Fruit fly (Drosophila melanogaster) whole organism, embryonic: Measurements from ENCODE around the gene jdp.
A peak's percentile ranks its signal among the peaks of the same experiment; 100 is the strongest.

ENCODE experiments used
- Atf6 ChIP-seq: fragments of 200-800 bp; sonication (Bioruptor generic); IDR thresholded peaks from 2 replicates; pipeline ENCODE4 v1.3.6; 2022; ENCODE audit warnings: missing biosample characterization, missing genetic modification characterization
- CG12391 ChIP-seq: fragments of 200-800 bp; sonication (Bioruptor generic); optimal IDR thresholded peaks from 3 replicates; lab custom pipeline; 2018; ENCODE audit warnings: missing biosample characterization, mild to moderate bottlenecking, missing genetic modification characterization, moderate library complexity
- CG13424 ChIP-seq: fragments of 200-800 bp; sonication (Bioruptor generic); optimal IDR thresholded peaks from 2 replicates; lab custom pipeline; 2019; ENCODE audit warnings: missing biosample characterization, mild to moderate bottlenecking, missing genetic modification characterization, moderate library complexity
- CG15269 ChIP-seq: fragments of 200-800 bp; sonication (Bioruptor generic); optimal IDR thresholded peaks from 2 replicates; lab custom pipeline; 2018; ENCODE audit warnings: missing biosample characterization, mild to moderate bottlenecking, missing genetic modification characterization, moderate library complexity
- CG15479 ChIP-seq: fragments of 200-800 bp; sonication (Bioruptor generic); optimal IDR thresholded peaks from 3 replicates; lab custom pipeline; 2019; ENCODE audit warnings: missing biosample characterization, mild to moderate bottlenecking, missing genetic modification characterization, moderate library complexity
- CG1603 ChIP-seq: fragments of 200-800 bp; sonication (Bioruptor generic); optimal IDR thresholded peaks from 2 replicates; lab custom pipeline; 2019; ENCODE audit warnings: missing biosample characterization, mild to moderate bottlenecking, missing genetic modification characterization, moderate library complexity
- CG16779 ChIP-seq: fragments of 200-800 bp; sonication (Bioruptor generic); IDR thresholded peaks from 2 replicates; pipeline ENCODE4 v1.3.6; 2022; ENCODE audit warnings: missing biosample characterization, missing genetic modification characterization
- CG17361 ChIP-seq: fragments of 200-800 bp; sonication (Bioruptor generic); IDR thresholded peaks from 3 replicates; pipeline ENCODE4 v1.3.6; 2022; ENCODE audit warnings: missing biosample characterization, missing genetic modification characterization
- CG2120 ChIP-seq: fragments of 200-800 bp; sonication (Bioruptor generic); optimal IDR thresholded peaks from 3 replicates; lab custom pipeline; 2016; ENCODE audit warnings: missing biosample characterization, missing genetic modification characterization
- CG32767 ChIP-seq: fragments of 200-800 bp; sonication (Bioruptor generic); IDR thresholded peaks from 2 replicates; pipeline ENCODE4 v1.3.6; 2022; ENCODE audit warnings: missing biosample characterization, missing genetic modification characterization
- CG4424 ChIP-seq: fragments of 200-800 bp; sonication (Bioruptor generic); optimal IDR thresholded peaks from 3 replicates; lab custom pipeline; 2016; ENCODE audit warnings: missing biosample characterization, missing genetic modification characterization
- CG7839 ChIP-seq: fragments of 200-800 bp; sonication (Bioruptor generic); optimal IDR thresholded peaks from 3 replicates; lab custom pipeline; 2018; ENCODE audit warnings: missing biosample characterization, mild to moderate bottlenecking, missing genetic modification characterization, moderate library complexity
- CG9817 ChIP-seq: fragments of 200-800 bp; sonication (Bioruptor generic); optimal IDR thresholded peaks from 2 replicates; lab custom pipeline; 2018; ENCODE audit warnings: missing biosample characterization, mild to moderate bottlenecking, missing genetic modification characterization, moderate library complexity
- CoRest ChIP-seq: fragments of 200-800 bp; sonication (Bioruptor generic); optimal IDR thresholded peaks from 3 replicates; lab custom pipeline; 2018; ENCODE audit warnings: missing biosample characterization, mild to moderate bottlenecking, missing genetic modification characterization, moderate library complexity
- Dip3 ChIP-seq: fragments of 200-800 bp; sonication (Bioruptor generic); optimal IDR thresholded peaks from 3 replicates; lab custom pipeline; 2016; ENCODE audit warnings: missing biosample characterization, missing genetic modification characterization
- Fer3 ChIP-seq: fragments of 200-800 bp; sonication (Bioruptor generic); optimal IDR thresholded peaks from 2 replicates; lab custom pipeline; 2018; ENCODE audit warnings: missing biosample characterization, mild to moderate bottlenecking, missing genetic modification characterization, moderate library complexity
- Gsc ChIP-seq: fragments of 200-800 bp; sonication (Bioruptor generic); IDR thresholded peaks from 2 replicates; pipeline ENCODE4 v1.3.6; 2022; ENCODE audit warnings: missing biosample characterization, missing genetic modification characterization
- Gug ChIP-seq: fragments of 200-800 bp; sonication (Bioruptor generic); IDR thresholded peaks from 4 replicates; pipeline ENCODE4 v1.3.6; 2022; ENCODE audit warnings: missing biosample characterization, missing genetic modification characterization
- Hr3 ChIP-seq: fragments of 200-800 bp; sonication (Bioruptor generic); optimal IDR thresholded peaks from 3 replicates; lab custom pipeline; 2016; ENCODE audit warnings: missing biosample characterization, missing genetic modification characterization
- Hr39 ChIP-seq: fragments of >200 bp; optimal IDR thresholded peaks from 2 replicates; lab custom pipeline; 2017
- Hr51 ChIP-seq, 2 experiments: fragments of 200-800 bp; sonication (Bioruptor generic); optimal IDR thresholded peaks; 2 replicates in 1 of 2; 3 replicates in 1 of 2; lab custom pipeline; 2016 to 2018; ENCODE audit warnings: missing biosample characterization in 2 of 2, missing genetic modification characterization in 2 of 2, mild to moderate bottlenecking in 1 of 2, moderate library complexity in 1 of 2
- Hsf ChIP-seq: fragments of 200-800 bp; sonication (Bioruptor generic); optimal IDR thresholded peaks from 3 replicates; lab custom pipeline; 2016; ENCODE audit warnings: missing biosample characterization, missing genetic modification characterization
- Med ChIP-seq: fragments of 200-800 bp; sonication (Bioruptor generic); peaks from one replicate; lab custom pipeline; 2016; ENCODE audit warnings: missing biosample characterization, missing genetic modification characterization, mild to moderate bottlenecking, inconsistent platforms, moderate library complexity
- Oli ChIP-seq: fragments of 200-800 bp; sonication (Bioruptor generic); optimal IDR thresholded peaks from 2 replicates; lab custom pipeline; 2018; ENCODE audit warnings: missing biosample characterization, mild to moderate bottlenecking, missing genetic modification characterization, moderate library complexity
- Pdp1 ChIP-seq, 2 experiments: fragments of 200-800 bp; sonication (Bioruptor generic); optimal IDR thresholded peaks; 3 replicates each; lab custom pipeline; 2016; ENCODE audit warnings: missing biosample characterization in 2 of 2, missing genetic modification characterization in 2 of 2, mild to moderate bottlenecking in 1 of 2, moderate library complexity in 1 of 2
- Rfx ChIP-seq: fragments of 200-800 bp; sonication (Bioruptor generic); IDR thresholded peaks from 2 replicates; pipeline ENCODE4 v1.3.6; 2022; ENCODE audit warnings: missing biosample characterization, missing genetic modification characterization
- Six4 ChIP-seq: fragments of 200-800 bp; sonication (Bioruptor generic); optimal IDR thresholded peaks from 2 replicates; lab custom pipeline; 2016; ENCODE audit warnings: missing biosample characterization, missing genetic modification characterization
- Sox102F ChIP-seq: fragments of 200-800 bp; sonication (Bioruptor generic); optimal IDR thresholded peaks from 2 replicates; lab custom pipeline; 2018; ENCODE audit warnings: missing biosample characterization, mild to moderate bottlenecking, missing genetic modification characterization, moderate library complexity
- TFAM ChIP-seq: fragments of 200-800 bp; sonication (Bioruptor generic); optimal IDR thresholded peaks from 2 replicates; lab custom pipeline; 2017; ENCODE audit warnings: missing biosample characterization, missing genetic modification characterization, inconsistent platforms
- Xbp1 ChIP-seq: fragments of 200-800 bp; sonication (Bioruptor generic); optimal IDR thresholded peaks from 3 replicates; lab custom pipeline; 2016; ENCODE audit warnings: missing biosample characterization, mild to moderate bottlenecking, missing genetic modification characterization
- ase ChIP-seq: fragments of 200-800 bp; sonication (Bioruptor generic); IDR thresholded peaks from 3 replicates; pipeline ENCODE4 v1.3.6; 2022; ENCODE audit warnings: missing biosample characterization, missing genetic modification characterization
- bsh ChIP-seq, 2 experiments: fragments of 200-800 bp; sonication (Bioruptor generic); optimal IDR thresholded peaks; 2 replicates each; lab custom pipeline; 2017 to 2018; ENCODE audit warnings: mild to moderate bottlenecking in 2 of 2, missing biosample characterization in 2 of 2, missing genetic modification characterization in 2 of 2, moderate library complexity in 1 of 2
- croc ChIP-seq: fragments of 200-800 bp; sonication (Bioruptor generic); conservative IDR thresholded peaks from 3 replicates; pipeline ENCODE4 v1.3.6; 2022; ENCODE audit warnings: missing biosample characterization, missing genetic modification characterization
- dpn ChIP-seq, 2 experiments: fragments of 200-800 bp; sonication (Bioruptor generic); optimal IDR thresholded peaks; 3 replicates each; lab custom pipeline; 2016; ENCODE audit warnings: missing biosample characterization in 2 of 2, missing genetic modification characterization in 2 of 2
- dysf ChIP-seq: fragments of 200-800 bp; sonication (Bioruptor generic); IDR thresholded peaks from 3 replicates; pipeline ENCODE4 v1.3.6; 2022; ENCODE audit warnings: missing biosample characterization, missing genetic modification characterization
- eyg ChIP-seq: fragments of 200-800 bp; sonication (Bioruptor generic); optimal IDR thresholded peaks from 3 replicates; lab custom pipeline; 2016; ENCODE audit warnings: missing biosample characterization, missing genetic modification characterization
- h ChIP-seq: fragments of >200 bp; optimal IDR thresholded peaks from 2 replicates; lab custom pipeline; 2017
- jigr1 ChIP-seq: fragments of 200-800 bp; sonication (Bioruptor generic); IDR thresholded peaks from 3 replicates; pipeline ENCODE4 v1.3.6; 2022; ENCODE audit warnings: missing biosample characterization, missing genetic modification characterization
- lilli ChIP-seq: fragments of 200-800 bp; sonication (Bioruptor generic); optimal IDR thresholded peaks from 3 replicates; lab custom pipeline; 2016; ENCODE audit warnings: missing biosample characterization, missing genetic modification characterization
- lmd ChIP-seq: fragments of 200-800 bp; sonication (Bioruptor generic); IDR thresholded peaks from 2 replicates; pipeline ENCODE4 v1.3.6; 2022; ENCODE audit warnings: missing biosample characterization, missing genetic modification characterization
- mam ChIP-seq: fragments of 200-800 bp; sonication (Bioruptor generic); optimal IDR thresholded peaks from 3 replicates; lab custom pipeline; 2016; ENCODE audit warnings: missing biosample characterization, missing genetic modification characterization
- nerfin-1 ChIP-seq: fragments of 200-800 bp; sonication (Bioruptor generic); optimal IDR thresholded peaks from 3 replicates; lab custom pipeline; 2019; ENCODE audit warnings: missing biosample characterization, mild to moderate bottlenecking, missing genetic modification characterization, moderate library complexity
- nerfin-2 ChIP-seq: fragments of 200-800 bp; sonication (Bioruptor generic); IDR thresholded peaks from 2 replicates; pipeline ENCODE4 v1.3.6; 2022; ENCODE audit warnings: missing biosample characterization, missing genetic modification characterization; ENCODE audit not compliant: partially characterized antibody
- nmo ChIP-seq: fragments of 200-800 bp; sonication (Bioruptor generic); optimal IDR thresholded peaks from 2 replicates; lab custom pipeline; 2018; ENCODE audit warnings: missing biosample characterization, mild to moderate bottlenecking, missing genetic modification characterization, moderate library complexity
- prd ChIP-seq, 3 experiments: fragments of >200 bp in 2 of 3; fragments of 200-800 bp in 1 of 3; sonication (Bioruptor generic) in 1 of 3; optimal IDR thresholded peaks in 2 of 3; IDR thresholded peaks in 1 of 3; 2 replicates in 2 of 3; 3 replicates in 1 of 3; pipeline versions ENCODE4 v1.3.6 to Lab custom; 2017 to 2022; ENCODE audit warnings: missing biosample characterization in 1 of 3, missing genetic modification characterization in 1 of 3
- row ChIP-seq: fragments of 200-800 bp; sonication (Bioruptor generic); IDR thresholded peaks from 3 replicates; pipeline ENCODE4 v1.3.6; 2022; ENCODE audit warnings: missing biosample characterization, missing genetic modification characterization
- slbo ChIP-seq: fragments of 200-800 bp; sonication (Bioruptor generic); IDR thresholded peaks from 2 replicates; pipeline ENCODE4 v1.3.6; 2022; ENCODE audit warnings: missing biosample characterization, missing genetic modification characterization
- unpg ChIP-seq: fragments of 200-800 bp; sonication (Bioruptor generic); optimal IDR thresholded peaks from 3 replicates; lab custom pipeline; 2018; ENCODE audit warnings: missing biosample characterization, mild to moderate bottlenecking, missing genetic modification characterization, moderate library complexity
- zen ChIP-seq: fragments of 200-800 bp; sonication (Bioruptor generic); optimal IDR thresholded peaks from 3 replicates; lab custom pipeline; 2018; ENCODE audit warnings: missing biosample characterization, mild to moderate bottlenecking, missing genetic modification characterization, moderate library complexity
- zfh1 ChIP-seq: fragments of 200-800 bp; sonication (Bioruptor generic); IDR thresholded peaks from 3 replicates; pipeline ENCODE4 v1.3.6; 2022; ENCODE audit warnings: missing biosample characterization, missing genetic modification characterization

jdp gene

DNA sequence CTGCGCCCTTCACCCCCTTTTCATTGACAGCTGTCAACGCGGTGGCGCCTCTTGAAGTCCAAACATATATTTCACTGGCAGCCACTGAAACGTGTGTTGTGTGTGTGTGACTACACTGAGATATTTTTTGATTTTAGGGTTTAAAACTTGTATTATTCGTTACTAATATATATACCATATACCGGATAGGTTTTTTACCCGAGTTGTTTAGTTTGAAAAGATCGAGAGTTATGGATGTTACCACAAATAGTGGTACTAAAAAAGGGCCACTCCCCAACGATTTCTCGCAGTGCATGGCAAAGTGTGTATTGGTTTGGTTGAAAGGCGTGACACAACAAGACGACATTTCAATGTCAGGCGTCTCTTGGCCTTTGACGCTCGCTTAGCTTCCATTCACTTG is 9.6 kb upstream of the jdp start (continued):
- TF ChIP-seq CG7839 (tag; lab: Kevin White, UChicago) (peak; percentile 32), h (lab: Kevin White, UChicago) (no peak), Hr3 (peak; percentile 13), Oli (tag; lab: Kevin White, UChicago) (peak; percentile 27), Atf6 (peak; percentile 54; the same call in 1 of the 2 replicates), zfh1 (GFP tag; lab: Robert Waterston, UW) (0 out of 3 replicates have a peak, but pooled peaks have one; percentile 44), Hr51 (GFP tag; optimal IDR thresholded peaks at IDR 0.05; lab: Kevin White, UChicago) (peak in 1 of 2 experiments; percentile 35), CG1603 (tag; lab: Kevin White, UChicago) (peak; percentile 40), nmo (GFP tag; lab: Kevin White, UChicago) (no peak), eyg (GFP tag; lab: Kevin White, UChicago) (no peak), Dip3 (peak; percentile 5), row (GFP tag; lab: Robert Waterston, UW) (peak; percentile 65; the same call in 2 of the 3 replicates), TFAM (no peak), CG32767 (GFP tag; lab: Robert Waterston, UW) (0 out of 2 replicates have a peak, but pooled peaks have one; percentile 19), prd (optimal IDR thresholded peaks at IDR 0.05; lab: Kevin White, UChicago) (no peak), prd (GFP tag; IDR thresholded peaks at IDR 0.05; lab: Robert Waterston, UW) (peak; percentile 40; the same call in 1 of the 3 replicates), unpg (GFP tag; lab: Kevin White, UChicago) (peak; percentile 35), slbo (GFP tag; lab: Robert Waterston, UW) (0 out of 2 replicates have a peak, but pooled peaks have one; percentile 33), croc (GFP tag; lab: Robert Waterston, UW) (no peak), dpn (GFP tag; optimal IDR thresholded peaks at IDR 0.05; lab: Kevin White, UChicago) (peak in 1 of 2 experiments; percentile 7), Gug (0 out of 4 replicates have a peak, but pooled peaks have one; percentile 11), ase (GFP tag; lab: Robert Waterston, UW) (no peak), CoRest (tag; lab: Kevin White, UChicago) (peak; percentile 26), CG15479 (GFP tag; lab: Kevin White, UChicago) (no peak), nerfin-1 (tag; lab: Kevin White, UChicago) (no peak), CG2120 (GFP tag; lab: Kevin White, UChicago) (peak; percentile 16), Hr39 (lab: Kevin White, UChicago) (no peak), Hsf (GFP tag; lab: Kevin White, UChicago) (peak; percentile 18), CG9817 (tag; lab: Kevin White, UChicago) (peak; percentile 33), CG17361 (GFP tag; lab: Robert Waterston, UW) (0 out of 3 replicates have a peak, but pooled peaks have one; percentile 26), CG13424 (tag; lab: Kevin White, UChicago) (peak; percentile 22), Rfx (peak; percentile 57; the same call in 1 of the 2 replicates), CG12391 (tag; lab: Kevin White, UChicago) (peak; percentile 19), lilli (GFP tag; lab: Kevin White, UChicago) (peak; percentile 11), Med (GFP tag; lab: Kevin White, UChicago) (peak; percentile 17), Xbp1 (GFP tag; lab: Kevin White, UChicago) (peak; percentile 9), mam (GFP tag; lab: Kevin White, UChicago) (no peak), zen (tag; lab: Kevin White, UChicago) (no peak), jigr1 (no peak), Fer3 (no peak), Pdp1 (GFP tag; optimal IDR thresholded peaks at IDR 0.05; lab: Kevin White, UChicago) (peak in 1 of 2 experiments; percentile 1), dysf (GFP tag; lab: Robert Waterston, UW) (peak; percentile 61; the same call in 2 of the 3 replicates), lmd (GFP tag; lab: Robert Waterston, UW) (peak; percentile 48; the same call in 1 of the 2 replicates), CG16779 (GFP tag; lab: Robert Waterston, UW) (no peak), CG4424 (GFP tag; lab: Kevin White, UChicago) (no peak), CG15269 (tag; lab: Kevin White, UChicago) (peak; percentile 43), Gsc (GFP tag; lab: Robert Waterston, UW) (no peak), nerfin-2 (GFP tag; lab: Robert Waterston, UW) (no peak), Sox102F (peak; percentile 28), bsh (GFP tag; optimal IDR thresholded peaks at IDR 0.05; lab: Kevin White, UChicago) (peak in 1 of 2 experiments; percentile 28), Six4 (GFP tag; lab: Kevin White, UChicago) (no peak)
